Worm (Caenorhabditis elegans): ENCODE measurements around the gene fos-1.

- TF ChIP-seq flt-1 (GFP tag; IDR thresholded peaks at IDR 0.05) (no peak), T22C8.4 (GFP tag; IDR thresholded peaks at IDR 0.05) (no peak), ref-1 (GFP tag; conservative IDR thresholded peaks at IDR 0.05) (no peak), cog-1 (tag; optimal IDR thresholded peaks at IDR 0.05) (no peak), tab-1 (GFP tag; IDR thresholded peaks at IDR 0.05) (no peak), ztf-23 (GFP tag; IDR thresholded peaks at IDR 0.05) (no peak), ztf-29 (GFP tag; IDR thresholded peaks at IDR 0.05) (no peak), klf-2 (GFP tag; conservative IDR thresholded peaks at IDR 0.05) (no peak), med-1 (GFP tag; optimal IDR thresholded peaks at IDR 0.05; ENCODE audit: insufficient read depth) (no peak)
Observed at ce11 chrV:6010642-6011041, 7.2 kb downstream of the fos-1 start.
